Fruit fly (Drosophila melanogaster): Measurements from ENCODE around the gene Hpf1.

The Hpf1 gene

dm6 chr3R:5824456-5824855, 32.8 kb downstream of the Hpf1 start, which contains the start of the genes Sec20 and dgrn (continued):
- TF ChIP-seq Max (GFP tag; optimal IDR thresholded peaks at IDR 0.05) (peak; percentile 74), chm (GFP tag; IDR thresholded peaks at IDR 0.05) (no peak), bowl (GFP tag; IDR thresholded peaks at IDR 0.05) (no peak), CG2889 (GFP tag; IDR thresholded peaks at IDR 0.05) (no peak), Abd-B (GFP tag; optimal IDR thresholded peaks at IDR 0.05) (peak; percentile 60), ato (GFP tag; IDR thresholded peaks at IDR 0.05; ENCODE audit: partially characterized antibody) (peak; percentile 80; the same call in 1 of the 2 replicates), Xrp1 (GFP tag; IDR thresholded peaks at IDR 0.05) (peak; percentile 73), tx (GFP tag; optimal IDR thresholded peaks at IDR 0.05) (no peak), Side (GFP tag; optimal IDR thresholded peaks at IDR 0.05) (no peak), Sry-β (GFP tag; optimal IDR thresholded peaks at IDR 0.05) (no peak), inv (GFP tag; IDR thresholded peaks at IDR 0.05; ENCODE audit: partially characterized antibody) (peak; percentile 96), CG34422 (GFP tag; IDR thresholded peaks at IDR 0.05) (peak; percentile 37; the same call in 1 of the 3 replicates), CG3065 (GFP tag; optimal IDR thresholded peaks at IDR 0.05) (peak; percentile 42), CG12659 (GFP tag; optimal IDR thresholded peaks at IDR 0.05) (peak; percentile 82), gsb-n (tag; optimal IDR thresholded peaks at IDR 0.05) (no peak), Nf-YA (GFP tag; IDR thresholded peaks at IDR 0.05) (no peak), CG14965 (GFP tag; optimal IDR thresholded peaks at IDR 0.05; ENCODE audit: borderline replicate concordance) (no peak), lov (optimal IDR thresholded peaks at IDR 0.05) (no peak), lov (GFP tag; IDR thresholded peaks at IDR 0.05) (no peak), Sox102F (GFP tag; optimal IDR thresholded peaks at IDR 0.05) (peak; percentile 68), ttk (GFP tag; IDR thresholded peaks at IDR 0.05) (0 out of 2 replicates have a peak, but pooled peaks have one; percentile 26), CG17186 (GFP tag; optimal IDR thresholded peaks at IDR 0.05) (peak; percentile 28), nom (GFP tag; optimal IDR thresholded peaks at IDR 0.05) (no peak), dm (GFP tag; optimal IDR thresholded peaks at IDR 0.05) (peak; percentile 48), seq (GFP tag; IDR thresholded peaks at IDR 0.05) (no peak), shn (GFP tag; optimal IDR thresholded peaks at IDR 0.05) (no peak), Fer1 (GFP tag; optimal IDR thresholded peaks at IDR 0.05) (peak; percentile 59), CG15073 (GFP tag; optimal IDR thresholded peaks at IDR 0.05) (no peak), jing (GFP tag; optimal IDR thresholded peaks at IDR 0.05) (no peak), CG11723 (GFP tag; optimal IDR thresholded peaks at IDR 0.05) (peak; percentile 19), Dip2 (GFP tag; IDR thresholded peaks at IDR 0.05) (no peak), gem (tag; optimal IDR thresholded peaks at IDR 0.05) (peak; percentile 82), Atf6 (GFP tag; IDR thresholded peaks at IDR 0.05) (no peak), CG9609 (GFP tag; optimal IDR thresholded peaks at IDR 0.05) (peak; percentile 37), CG13123 (GFP tag; optimal IDR thresholded peaks at IDR 0.05) (peak; percentile 48), pan (optimal IDR thresholded peaks at IDR 0.05) (no peak), pan (GFP tag; optimal IDR thresholded peaks at IDR 0.05 in 1 of 2, IDR thresholded peaks at IDR 0.05 in 1 of 2) (peak in 1 of 2 experiments; percentile 37), CG3407 (GFP tag; optimal IDR thresholded peaks at IDR 0.05) (peak; percentile 25), Hmr (GFP tag; optimal IDR thresholded peaks at IDR 0.05) (peak; percentile 70), maf-S (GFP tag; optimal IDR thresholded peaks at IDR 0.05) (no peak), nau (GFP tag; optimal IDR thresholded peaks at IDR 0.05) (no peak), CG6854 (GFP tag; optimal IDR thresholded peaks at IDR 0.05) (no peak), E2f1 (GFP tag; IDR thresholded peaks at IDR 0.05) (peak; percentile 42), CG5245 (GFP tag; optimal IDR thresholded peaks at IDR 0.05) (peak; percentile 27), cwo (GFP tag; optimal IDR thresholded peaks at IDR 0.05) (peak; percentile 31), CG18764 (GFP tag; optimal IDR thresholded peaks at IDR 0.05) (peak; percentile 63), fd102C (GFP tag; optimal IDR thresholded peaks at IDR 0.05) (peak; percentile 15), Bteb2 (GFP tag; optimal IDR thresholded peaks at IDR 0.05) (peak; percentile 18), CG1792 (GFP tag; optimal IDR thresholded peaks at IDR 0.05) (no peak), CG8478 (optimal IDR thresholded peaks at IDR 0.05) (no peak), dmrt11E (tag; optimal IDR thresholded peaks at IDR 0.05) (peak; percentile 75), ara (GFP tag; IDR thresholded peaks at IDR 0.05) (no peak)

Data from whole organism, embryonic.